Worm (Caenorhabditis elegans) whole organism, midembryonic: ENCODE measurements around the gene R07B1.11.

Experiments
- T22C8.4 ChIP-seq: fragments of 200-800 bp; sonication (Bioruptor generic); IDR thresholded peaks from 2 replicates; pipeline ENCODE4 v1.3.6; 2022; ENCODE audit warnings: missing genetic modification characterization, missing compliant biosample characterization
- cog-1 ChIP-seq: sonication (generic microtip); optimal IDR thresholded peaks from 2 replicates; lab custom pipeline; 2016; ENCODE audit warnings: missing genetic modification characterization, missing compliant biosample characterization
- flt-1 ChIP-seq: fragments of 200-800 bp; sonication (Bioruptor generic); IDR thresholded peaks from 2 replicates; pipeline ENCODE4 v1.3.6; 2022; ENCODE audit warnings: missing genetic modification characterization, missing compliant biosample characterization
- klf-2 ChIP-seq: fragments of 200-800 bp; sonication (Bioruptor generic); conservative IDR thresholded peaks from 2 replicates; pipeline ENCODE4 v1.3.6; 2022; ENCODE audit warnings: missing genetic modification reagents, missing genetic modification characterization, missing compliant biosample characterization
- ref-1 ChIP-seq: fragments of 200-800 bp; sonication (Bioruptor generic); conservative IDR thresholded peaks from 2 replicates; pipeline ENCODE4 v1.3.6; 2022; ENCODE audit warnings: missing genetic modification reagents, missing genetic modification characterization, missing compliant biosample characterization
- tab-1 ChIP-seq: fragments of 200-800 bp; sonication (Bioruptor generic); IDR thresholded peaks from 2 replicates; pipeline ENCODE4 v1.3.6; 2022; ENCODE audit warnings: missing genetic modification characterization, missing compliant biosample characterization
- ztf-23 ChIP-seq: fragments of 200-800 bp; sonication (Bioruptor generic); IDR thresholded peaks from 2 replicates; pipeline ENCODE4 v1.3.6; 2022; ENCODE audit warnings: missing genetic modification reagents, missing genetic modification characterization, missing compliant biosample characterization
- ztf-29 ChIP-seq: fragments of 200-800 bp; sonication (Bioruptor generic); IDR thresholded peaks from 2 replicates; pipeline ENCODE4 v1.3.6; 2022; ENCODE audit warnings: missing genetic modification reagents, missing genetic modification characterization, missing compliant biosample characterization

DNA sequence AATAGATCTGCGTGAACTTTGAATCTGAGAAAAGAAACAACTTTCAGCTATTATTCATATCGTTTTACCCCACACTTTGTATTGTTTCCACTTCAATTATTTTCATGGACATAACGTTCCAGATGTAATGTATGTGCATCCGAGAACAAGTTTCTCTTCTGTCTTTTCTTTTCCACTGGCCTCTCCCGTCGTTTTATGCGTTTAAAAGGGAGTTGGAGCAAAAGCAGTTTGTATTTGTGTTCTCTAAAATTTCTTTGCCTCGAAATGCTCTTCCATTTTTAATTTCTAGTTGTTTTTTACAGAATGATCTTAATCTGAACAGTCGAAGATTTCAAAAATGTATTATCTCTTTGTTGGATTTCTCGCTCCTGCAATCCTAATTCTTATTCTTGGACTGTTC, at the start of gene R07B1.11:
- TF ChIP-seq klf-2 (GFP tag; lab: Robert Waterston, UW) (no peak), ztf-23 (GFP tag; lab: Robert Waterston, UW) (no peak), cog-1 (no peak), ztf-29 (GFP tag; lab: Robert Waterston, UW) (no peak), tab-1 (GFP tag; lab: Robert Waterston, UW) (no peak), ref-1 (GFP tag; lab: Robert Waterston, UW) (no peak), flt-1 (no peak), T22C8.4 (GFP tag; lab: Robert Waterston, UW) (no peak)
